Fruit fly (Drosophila melanogaster) whole organism, pupa: ENCODE results near the gene Zdhhc8.
A peak's percentile ranks its signal among the peaks of the same experiment; 100 is the strongest.

Experiments
- CG10348 ChIP-seq: fragments of 200-800 bp; sonication (Bioruptor generic); IDR thresholded peaks from 2 replicates; pipeline ENCODE4 v1.3.6; 2022; ENCODE audit warnings: missing biosample characterization, missing genetic modification characterization
- CG12605 ChIP-seq: fragments of 200-800 bp; sonication (Bioruptor generic); IDR thresholded peaks from 2 replicates; pipeline ENCODE4 v1.3.6; 2022; ENCODE audit warnings: missing biosample characterization, missing genetic modification characterization
- CG13204 ChIP-seq: fragments of 200-800 bp; sonication (Bioruptor generic); optimal IDR thresholded peaks from 2 replicates; lab custom pipeline; 2018; ENCODE audit warnings: missing biosample characterization, mild to moderate bottlenecking, missing genetic modification characterization, moderate library complexity
- CG14655 ChIP-seq: fragments of 200-800 bp; sonication (Bioruptor generic); optimal IDR thresholded peaks from 3 replicates; lab custom pipeline; 2017; ENCODE audit warnings: mild to moderate bottlenecking, missing biosample characterization, missing genetic modification reagents, missing genetic modification characterization
- CG15710 ChIP-seq: fragments of 200-800 bp; sonication (Bioruptor generic); optimal IDR thresholded peaks from 2 replicates; lab custom pipeline; 2018; ENCODE audit warnings: missing biosample characterization, mild to moderate bottlenecking, missing genetic modification characterization, moderate library complexity
- CG17806 ChIP-seq: fragments of 200-800 bp; sonication (Bioruptor generic); optimal IDR thresholded peaks from 2 replicates; lab custom pipeline; 2018; ENCODE audit warnings: missing biosample characterization, mild to moderate bottlenecking, missing genetic modification characterization, moderate library complexity
- CG32121 ChIP-seq: fragments of 200-800 bp; sonication (Bioruptor generic); IDR thresholded peaks from 2 replicates; pipeline ENCODE4 v1.3.6; 2022; ENCODE audit warnings: missing biosample characterization, missing genetic modification characterization
- CG34367 ChIP-seq: fragments of 200-800 bp; sonication (Bioruptor generic); optimal IDR thresholded peaks from 2 replicates; lab custom pipeline; 2018; ENCODE audit warnings: missing biosample characterization, mild to moderate bottlenecking, missing genetic modification characterization
- CG4496 ChIP-seq: fragments of 200-800 bp; sonication (Bioruptor generic); IDR thresholded peaks from 3 replicates; pipeline ENCODE4 v1.3.6; 2022; ENCODE audit warnings: missing biosample characterization, missing genetic modification characterization
- CG8159 ChIP-seq: fragments of 200-800 bp; sonication (Bioruptor generic); optimal IDR thresholded peaks from 3 replicates; lab custom pipeline; 2018; ENCODE audit warnings: missing biosample characterization, mild to moderate bottlenecking, missing genetic modification characterization, moderate library complexity
- CG8301 ChIP-seq: fragments of 200-800 bp; sonication (Bioruptor generic); optimal IDR thresholded peaks from 2 replicates; lab custom pipeline; 2018; ENCODE audit warnings: missing biosample characterization, mild to moderate bottlenecking, missing genetic modification characterization
- CG9948 ChIP-seq: fragments of 200-800 bp; sonication (Bioruptor generic); optimal IDR thresholded peaks from 2 replicates; lab custom pipeline; 2018; ENCODE audit warnings: missing biosample characterization, mild to moderate bottlenecking, missing genetic modification characterization, moderate library complexity
- D1 ChIP-seq: fragments of 200-800 bp; sonication (Bioruptor generic); optimal IDR thresholded peaks from 2 replicates; lab custom pipeline; 2018; ENCODE audit warnings: missing biosample characterization, mild to moderate bottlenecking, missing genetic modification characterization, moderate library complexity
- EcR ChIP-seq: fragments of 200-800 bp; sonication (Bioruptor generic); optimal IDR thresholded peaks from 3 replicates; lab custom pipeline; 2019; ENCODE audit warnings: missing biosample characterization, missing genetic modification characterization, mild to moderate bottlenecking, moderate library complexity, missing genetic modification reagents
- Ets98B ChIP-seq: fragments of 200-800 bp; sonication (Bioruptor generic); IDR thresholded peaks from 2 replicates; pipeline ENCODE4 v1.3.6; 2022; ENCODE audit warnings: missing biosample characterization, missing genetic modification characterization
- Pif1A ChIP-seq: fragments of 200-800 bp; sonication (Bioruptor generic); optimal IDR thresholded peaks from 3 replicates; lab custom pipeline; 2016; ENCODE audit warnings: missing biosample characterization, missing genetic modification characterization
- Pif1B ChIP-seq: fragments of 200-800 bp; sonication (Bioruptor generic); optimal IDR thresholded peaks from 3 replicates; lab custom pipeline; 2016; ENCODE audit warnings: missing biosample characterization, missing genetic modification characterization
- Snoo ChIP-seq: fragments of 200-800 bp; sonication (Bioruptor generic); optimal IDR thresholded peaks from 3 replicates; lab custom pipeline; 2017; ENCODE audit warnings: missing biosample characterization, mild to moderate bottlenecking, missing genetic modification characterization, inconsistent platforms
- fd96Ca ChIP-seq: fragments of 200-800 bp; sonication (Bioruptor generic); IDR thresholded peaks from 3 replicates; pipeline ENCODE4 v1.3.6; 2022; ENCODE audit warnings: missing biosample characterization, missing genetic modification characterization
- gl ChIP-seq: fragments of 200-800 bp; sonication (Bioruptor generic); optimal IDR thresholded peaks from 2 replicates; lab custom pipeline; 2018; ENCODE audit warnings: missing biosample characterization, mild to moderate bottlenecking, missing genetic modification characterization
- rn ChIP-seq: fragments of 200-800 bp; sonication (Bioruptor generic); IDR thresholded peaks from 2 replicates; pipeline ENCODE4 v1.3.6; 2022; ENCODE audit warnings: missing biosample characterization, missing genetic modification characterization

Gene Zdhhc8

dm6 chrX:9297661-9298433 is 58.2 kb downstream of the Zdhhc8 start:
- TF ChIP-seq CG12605 (GFP tag; lab: Robert Waterston, UW) (no peak), CG34367 (tag; lab: Kevin White, UChicago) (no peak), gl (no peak), CG8301 (no peak), CG13204 (GFP tag; lab: Kevin White, UChicago) (no peak), CG10348 (GFP tag; lab: Robert Waterston, UW) (no peak), CG14655 (GFP tag; lab: Kevin White, UChicago) (no peak), rn (GFP tag; lab: Robert Waterston, UW) (no peak), CG9948 (tag; lab: Kevin White, UChicago) (no peak), Snoo (tag; lab: Kevin White, UChicago) (no peak), CG4496 (no peak), fd96Ca (no peak), CG17806 (tag; lab: Kevin White, UChicago) (no peak), CG8159 (no peak), Pif1B (GFP tag; lab: Kevin White, UChicago) (no peak), EcR (GFP tag; lab: Kevin White, UChicago) (no peak), CG15710 (no peak), CG32121 (GFP tag; lab: Robert Waterston, UW) (no peak), D1 (tag; lab: Kevin White, UChicago) (no peak), Pif1A (GFP tag; lab: Kevin White, UChicago) (no peak)
- TF ChIP-seq, all 21 proteins: peak for 0

DNA sequence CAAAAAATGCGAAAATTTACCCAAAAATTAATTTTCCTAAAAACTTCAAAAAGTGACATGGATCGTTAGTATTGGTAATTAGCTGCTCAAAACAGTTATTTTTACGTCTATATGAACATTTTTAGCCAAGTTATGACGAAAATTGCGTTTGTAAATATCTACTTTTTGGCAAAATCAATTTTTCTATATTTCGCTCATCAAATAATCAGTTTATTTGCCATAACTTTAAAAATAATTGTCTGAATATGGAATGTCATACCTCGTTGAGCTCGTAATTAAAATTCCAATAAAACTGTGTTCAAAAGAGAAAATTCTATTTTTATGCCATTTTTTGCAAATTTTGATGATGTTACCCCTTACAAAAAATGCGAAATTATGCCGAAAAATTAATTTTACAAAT is 59.5 kb downstream of the Zdhhc8 start:
- TF ChIP-seq CG32121 (GFP tag; lab: Robert Waterston, UW): no peak
- TF ChIP-seq CG10348 (GFP tag; lab: Robert Waterston, UW): no peak
- TF ChIP-seq Ets98B: no peak
- no peak for TF ChIP-seq D1 (tag; lab: Kevin White, UChicago)
- TF ChIP-seq CG9948 (tag; lab: Kevin White, UChicago): no peak
- TF ChIP-seq gl: no peak
- TF ChIP-seq EcR (GFP tag; lab: Kevin White, UChicago): no peak
- no peak for TF ChIP-seq rn (GFP tag; lab: Robert Waterston, UW)

DNA sequence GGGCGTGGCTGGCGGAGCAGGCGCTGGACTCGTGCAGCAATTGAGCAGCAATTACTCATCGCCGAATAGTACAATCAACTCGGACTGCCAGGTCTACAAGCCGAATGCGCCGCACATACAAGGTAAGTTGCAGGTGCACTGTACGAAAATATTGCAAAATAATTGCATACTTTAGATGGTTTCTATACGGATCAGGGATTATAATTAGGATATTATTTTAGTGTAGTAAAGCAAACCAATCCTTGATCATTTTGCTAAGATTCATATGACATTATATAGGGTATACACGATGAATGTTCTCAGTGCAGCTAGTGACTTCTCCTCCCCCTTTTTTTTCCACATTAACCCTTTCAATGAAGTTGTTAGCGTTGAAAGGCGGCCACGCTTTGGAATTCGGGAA is 60.5 kb downstream of the Zdhhc8 start:
- TF ChIP-seq D1 (tag; lab: Kevin White, UChicago): no peak
- TF ChIP-seq CG14655 (GFP tag; lab: Kevin White, UChicago): peak; percentile 4
- peak; percentile 35 for TF ChIP-seq CG8159
- TF ChIP-seq CG13204 (GFP tag; lab: Kevin White, UChicago): no peak
- TF ChIP-seq CG17806 (tag; lab: Kevin White, UChicago): peak; percentile 6
- TF ChIP-seq CG15710: peak; percentile 15
- no peak for TF ChIP-seq CG10348 (GFP tag; lab: Robert Waterston, UW)
- no peak for TF ChIP-seq CG12605 (GFP tag; lab: Robert Waterston, UW)
- TF ChIP-seq, all 21 proteins: peak for 4

dm6 chrX:9291270-9291669 is 64.8 kb downstream of the Zdhhc8 start:
- TF ChIP-seq CG8159 (no peak), gl (no peak), fd96Ca (no peak), CG9948 (tag; lab: Kevin White, UChicago) (no peak), EcR (GFP tag; lab: Kevin White, UChicago) (no peak), Snoo (tag; lab: Kevin White, UChicago) (no peak), CG10348 (GFP tag; lab: Robert Waterston, UW) (no peak), CG12605 (GFP tag; lab: Robert Waterston, UW) (no peak), CG13204 (GFP tag; lab: Kevin White, UChicago) (no peak), CG34367 (tag; lab: Kevin White, UChicago) (no peak), Pif1B (GFP tag; lab: Kevin White, UChicago) (no peak), CG17806 (tag; lab: Kevin White, UChicago) (no peak), CG14655 (GFP tag; lab: Kevin White, UChicago) (no peak), Ets98B (no peak), rn (GFP tag; lab: Robert Waterston, UW) (no peak), CG8301 (no peak)

- TF ChIP-seq CG9948 (tag; lab: Kevin White, UChicago) (no peak), Pif1A (GFP tag; lab: Kevin White, UChicago) (no peak), CG8159 (no peak), Ets98B (no peak), CG17806 (tag; lab: Kevin White, UChicago) (no peak), CG12605 (GFP tag; lab: Robert Waterston, UW) (no peak), Snoo (tag; lab: Kevin White, UChicago) (no peak), CG14655 (GFP tag; lab: Kevin White, UChicago) (no peak), CG8301 (no peak)
- TF ChIP-seq, all 21 proteins: peak for 0
Observed at dm6 chrX:9286386-9286785, 69.6 kb downstream of the Zdhhc8 start.

DNA sequence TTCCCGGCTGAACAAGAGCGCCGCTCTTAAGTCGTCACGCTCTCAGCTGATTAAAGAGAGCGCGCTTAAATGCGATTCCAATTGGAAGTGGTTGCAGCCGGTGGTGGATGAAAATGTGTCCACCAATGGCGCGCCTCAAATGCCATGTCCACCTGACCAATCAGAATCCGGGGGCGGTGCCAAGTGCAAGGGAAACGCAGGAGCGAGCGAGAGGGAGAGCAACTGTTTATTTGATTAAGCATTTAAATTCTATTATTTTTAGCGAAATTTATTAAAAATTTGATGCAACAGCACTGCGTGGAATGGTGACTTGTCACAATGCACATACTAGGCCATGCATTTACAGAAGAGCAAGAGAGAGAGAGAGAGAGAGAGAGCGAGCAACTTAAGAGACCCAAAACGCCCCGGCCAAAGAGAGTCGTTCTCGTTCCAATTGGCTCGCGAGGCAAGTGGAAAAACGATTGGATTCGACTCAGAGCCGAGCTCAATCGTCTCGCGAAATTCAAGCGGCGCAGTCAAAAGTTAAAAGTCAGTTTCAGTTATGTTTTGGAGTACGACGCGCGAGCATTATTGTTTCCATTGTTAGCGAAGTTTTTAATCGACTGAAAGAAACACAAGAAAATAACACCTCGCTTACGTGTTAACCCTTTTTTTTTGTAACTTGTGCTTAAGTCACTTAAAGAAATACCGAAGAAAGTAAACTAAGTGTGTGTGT is 71.8 kb downstream of the Zdhhc8 start, which contains the start of gene lz:
Gene lz, plus strand, starts transcription at position 626 of the 715 bp plus-strand sequence.
- TF ChIP-seq CG8301 (no peak), EcR (GFP tag; lab: Kevin White, UChicago) (no peak), CG12605 (GFP tag; lab: Robert Waterston, UW) (peak; percentile 28; the same call in 1 of the 2 replicates)
